Worm (Caenorhabditis elegans): Measurements from ENCODE around the gene F21G4.6.

The F21G4.6 gene

DNA sequence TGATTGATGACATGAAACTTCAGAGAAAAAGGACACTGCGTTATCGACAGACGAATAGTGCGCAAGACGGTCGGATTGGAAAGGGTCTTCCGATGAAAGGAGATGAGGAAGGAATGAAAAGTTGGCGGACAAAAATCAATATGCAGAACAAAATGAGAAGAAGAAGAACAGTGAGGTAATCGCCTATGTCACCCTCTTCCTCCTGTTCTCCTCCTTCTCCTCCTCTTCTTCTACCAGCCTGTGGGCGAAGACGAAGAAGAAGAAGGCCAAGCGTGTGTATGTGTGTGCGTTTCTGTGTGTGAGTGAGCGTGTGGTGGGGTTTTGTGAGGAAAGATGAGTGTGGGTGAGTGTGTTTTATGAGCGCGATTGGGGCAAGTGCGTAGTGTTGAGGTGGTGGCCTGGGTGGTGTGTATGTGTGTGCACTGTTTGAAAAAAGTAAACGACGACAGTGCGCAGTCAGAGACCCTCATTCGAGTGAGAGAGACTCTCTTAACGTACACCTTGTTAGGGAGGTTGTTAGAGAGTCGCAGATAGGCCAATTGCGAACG lies 15.1 kb upstream of the F21G4.6 start, which contains the start of gene tsp-21 (continued):
- TF ChIP-seq pha-4 (tag; optimal IDR thresholded peaks at IDR 0.05): peak; percentile 88
- TF ChIP-seq cnd-1 (tag; optimal IDR thresholded peaks at IDR 0.05): peak; percentile 96
- no peak for TF ChIP-seq blmp-1 (tag; optimal IDR thresholded peaks at IDR 0.05)
- no peak for TF ChIP-seq bed-3 (GFP tag; optimal IDR thresholded peaks at IDR 0.05)
- TF ChIP-seq unc-62 (GFP tag; optimal IDR thresholded peaks at IDR 0.05): peak; percentile 42
- TF ChIP-seq ceh-39 (tag; optimal IDR thresholded peaks at IDR 0.05): peak; percentile 67
- TF ChIP-seq mep-1 (tag; optimal IDR thresholded peaks at IDR 0.05): peak; percentile 77
- TF ChIP-seq lin-13 (tag; optimal IDR thresholded peaks at IDR 0.05): peak; percentile 76

DNA sequence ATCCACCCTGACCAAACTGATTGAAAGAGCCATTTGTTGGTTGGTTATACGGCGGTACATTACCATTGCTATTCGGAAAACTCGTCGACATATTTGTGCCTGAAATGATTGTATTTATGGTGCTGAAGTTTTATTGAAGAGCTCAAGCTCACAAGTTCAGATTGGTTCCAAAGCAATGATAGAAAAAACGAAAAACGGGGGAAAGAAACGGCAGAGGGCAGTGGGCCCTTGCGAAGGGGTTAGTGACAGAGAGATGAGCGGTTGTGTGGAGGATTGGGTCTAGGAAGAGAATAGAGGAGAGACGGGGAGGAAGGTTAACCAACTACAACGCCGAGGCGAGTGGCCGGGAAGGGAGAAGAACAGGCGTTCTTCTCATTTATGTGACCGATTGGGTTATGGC lies 14.1 kb upstream of the F21G4.6 start, which contains the start of gene nra-3:
TSS of gene nra-3 (minus strand) at position 101 of the 400 bp plus-strand sequence.
- peak; percentile 17 for TF ChIP-seq ces-1 (GFP tag; optimal IDR thresholded peaks at IDR 0.05)
- no peak for TF ChIP-seq ztf-11 (tag; optimal IDR thresholded peaks at IDR 0.05)
- TF ChIP-seq cnd-1 (tag; optimal IDR thresholded peaks at IDR 0.05): peak; percentile 1
- TF ChIP-seq elt-1 (tag; optimal IDR thresholded peaks at IDR 0.05; ENCODE audit: borderline replicate concordance, insufficient read depth): no peak
- no peak for TF ChIP-seq lin-13 (tag; optimal IDR thresholded peaks at IDR 0.05)
- peak; percentile 15 for TF ChIP-seq nhr-2 (tag; optimal IDR thresholded peaks at IDR 0.05)
- TF ChIP-seq nhr-28 (tag; optimal IDR thresholded peaks at IDR 0.05): no peak

- no peak for TF ChIP-seq unc-62 (GFP tag; optimal IDR thresholded peaks at IDR 0.05)
- TF ChIP-seq elt-3 (tag; optimal IDR thresholded peaks at IDR 0.05): no peak
- TF ChIP-seq lin-32 (GFP tag; optimal IDR thresholded peaks at IDR 0.05): no peak
- TF ChIP-seq ces-1 (GFP tag; optimal IDR thresholded peaks at IDR 0.05): no peak
- no peak for TF ChIP-seq flh-1 (GFP tag; optimal IDR thresholded peaks at IDR 0.05)
- TF ChIP-seq unc-39 (tag; optimal IDR thresholded peaks at IDR 0.05): no peak
- TF ChIP-seq bed-3 (GFP tag; optimal IDR thresholded peaks at IDR 0.05): no peak
Measured at ce11 chrX:9927993-9928392, 10.7 kb upstream of the F21G4.6 start.

ce11 chrX:9924962-9925361 lies 7.7 kb upstream of the F21G4.6 start, which contains the start of gene ugt-23:
ugt-23 (minus strand) TSS chrX:9925173.
- TF ChIP-seq drap-1 (GFP tag; optimal IDR thresholded peaks at IDR 0.05) (no peak), ceh-43 (GFP tag; optimal IDR thresholded peaks at IDR 0.05) (no peak), ztf-11 (tag; optimal IDR thresholded peaks at IDR 0.05) (no peak), unc-120 (tag; optimal IDR thresholded peaks at IDR 0.05; ENCODE audit: poor library complexity, severe bottlenecking) (no peak), sptf-1 (tag; optimal IDR thresholded peaks at IDR 0.05) (no peak), zip-8 (tag; optimal IDR thresholded peaks at IDR 0.05) (no peak), lin-32 (GFP tag; optimal IDR thresholded peaks at IDR 0.05) (no peak), sem-2 (GFP tag; optimal IDR thresholded peaks at IDR 0.05) (no peak), nhr-12 (tag; optimal IDR thresholded peaks at IDR 0.05) (no peak)

ce11 chrX:9921257-9921656 lies 4.0 kb upstream of the F21G4.6 start, which contains the start of gene C17G1.2:
C17G1.2 (plus strand) TSS chrX:9921557.
- TF ChIP-seq nhr-28 (tag; optimal IDR thresholded peaks at IDR 0.05) (no peak), nhr-2 (tag; optimal IDR thresholded peaks at IDR 0.05) (no peak), tbx-8 (GFP tag; optimal IDR thresholded peaks at IDR 0.05) (no peak), ceh-39 (tag; optimal IDR thresholded peaks at IDR 0.05) (no peak), ztf-11 (tag; optimal IDR thresholded peaks at IDR 0.05) (no peak), zip-8 (tag; optimal IDR thresholded peaks at IDR 0.05) (no peak), elt-3 (tag; optimal IDR thresholded peaks at IDR 0.05) (no peak), ces-1 (GFP tag; optimal IDR thresholded peaks at IDR 0.05) (no peak), mls-2 (tag; optimal IDR thresholded peaks at IDR 0.05) (no peak), mab-5 (tag; optimal IDR thresholded peaks at IDR 0.05) (no peak), pha-4 (tag; optimal IDR thresholded peaks at IDR 0.05) (no peak), nhr-237 (tag; optimal IDR thresholded peaks at IDR 0.05) (no peak), ceh-43 (GFP tag; optimal IDR thresholded peaks at IDR 0.05) (no peak)

DNA sequence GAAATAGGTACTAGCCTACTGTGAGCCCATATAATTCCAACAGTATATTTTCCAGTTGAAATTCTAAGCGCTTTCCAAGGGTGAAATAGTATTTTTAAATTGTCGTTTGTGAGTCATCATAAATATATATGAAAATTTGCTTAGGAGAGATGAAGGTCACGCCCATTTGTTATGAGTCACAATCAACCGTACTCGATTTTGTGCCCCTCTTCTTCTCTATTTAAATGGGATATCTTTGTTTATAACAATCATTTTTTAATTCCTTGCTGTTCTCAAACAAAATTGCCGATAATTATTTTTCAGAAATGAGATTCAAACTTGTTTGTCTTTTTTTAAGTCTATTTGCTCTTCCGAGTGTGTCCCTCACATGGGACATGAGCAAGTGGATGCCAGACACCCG lies 1.7 kb upstream of the F21G4.6 start, which contains the start of gene folr-1:
TSS of gene folr-1 (plus strand) at position 301 of the 400 bp plus-strand sequence.
- TF ChIP-seq unc-120 (tag; optimal IDR thresholded peaks at IDR 0.05; ENCODE audit: poor library complexity, severe bottlenecking) (no peak), mls-2 (tag; optimal IDR thresholded peaks at IDR 0.05) (no peak), nhr-12 (tag; optimal IDR thresholded peaks at IDR 0.05) (no peak), cnd-1 (tag; optimal IDR thresholded peaks at IDR 0.05) (no peak)
